Worm (Caenorhabditis elegans) whole organism, L2 larva: ENCODE results near the gene C46H3.2.
A peak's percentile ranks its signal among the peaks of the same experiment; 100 is the strongest.

ENCODE experiments used
- C34F6.9 ChIP-seq: fragments of 150-350 bp; optimal IDR thresholded peaks from 2 replicates; lab custom pipeline; 2014; ENCODE audit warnings: missing biosample characterization, missing genetic modification characterization
- F13H6.1 ChIP-seq: sonication (generic microtip); optimal IDR thresholded peaks from 2 replicates; lab custom pipeline; 2016; ENCODE audit warnings: missing genetic modification characterization, missing compliant biosample characterization
- R02D3.7 ChIP-seq: fragments of 150-350 bp; optimal IDR thresholded peaks from 2 replicates; lab custom pipeline; 2014; ENCODE audit warnings: missing biosample characterization, missing genetic modification characterization
- ZK546.5 ChIP-seq: sonication (generic microtip); optimal IDR thresholded peaks from 2 replicates; lab custom pipeline; 2017; ENCODE audit warnings: missing biosample characterization, missing genetic modification characterization
- alr-1 ChIP-seq: fragments of 150-350 bp; optimal IDR thresholded peaks from 2 replicates; lab custom pipeline; 2014; ENCODE audit warnings: missing biosample characterization, missing genetic modification characterization
- aly-2 ChIP-seq: fragments of 150-350 bp; optimal IDR thresholded peaks from 2 replicates; lab custom pipeline; 2014; ENCODE audit warnings: missing biosample characterization, missing genetic modification characterization
- ama-1 ChIP-seq: fragments of 150-350 bp; optimal IDR thresholded peaks from 2 replicates; lab custom pipeline; 2018; ENCODE audit warnings: inconsistent platforms
- blmp-1 ChIP-seq: sonication (generic microtip); optimal IDR thresholded peaks from 2 replicates; lab custom pipeline; 2017; ENCODE audit warnings: missing genetic modification characterization, mild to moderate bottlenecking, missing compliant biosample characterization, antibody characterized with exemption, moderate library complexity; ENCODE audit not compliant: insufficient read depth
- ceh-16 ChIP-seq: fragments of 150-350 bp; optimal IDR thresholded peaks from 2 replicates; lab custom pipeline; 2014; ENCODE audit warnings: missing biosample characterization, missing genetic modification characterization
- ceh-82 ChIP-seq: fragments of 150-350 bp; optimal IDR thresholded peaks from 2 replicates; lab custom pipeline; 2014; ENCODE audit warnings: missing biosample characterization, missing genetic modification characterization
- crh-2 ChIP-seq: sonication (generic microtip); optimal IDR thresholded peaks from 2 replicates; lab custom pipeline; 2017; ENCODE audit warnings: missing biosample characterization, missing genetic modification characterization
- dmd-4 ChIP-seq: sonication (generic microtip); optimal IDR thresholded peaks from 2 replicates; lab custom pipeline; 2017; ENCODE audit warnings: missing biosample characterization, missing genetic modification characterization
- egl-27 ChIP-seq: sonication (generic microtip); optimal IDR thresholded peaks from 3 replicates; lab custom pipeline; 2017; ENCODE audit warnings: missing biosample characterization, missing genetic modification reagents, missing genetic modification characterization
- elt-1 ChIP-seq: fragments of 150-350 bp; optimal IDR thresholded peaks from 2 replicates; lab custom pipeline; 2014; ENCODE audit warnings: missing biosample characterization, missing genetic modification characterization
- fos-1 ChIP-seq: fragments of 150-350 bp; optimal IDR thresholded peaks from 2 replicates; lab custom pipeline; 2014; ENCODE audit warnings: missing biosample characterization, missing genetic modification characterization
- gmeb-1 ChIP-seq: fragments of 150-350 bp; optimal IDR thresholded peaks from 2 replicates; lab custom pipeline; 2014; ENCODE audit warnings: missing biosample characterization, missing genetic modification characterization
- lin-13 ChIP-seq: fragments of 150-350 bp; optimal IDR thresholded peaks from 2 replicates; lab custom pipeline; 2014; ENCODE audit warnings: missing biosample characterization, missing genetic modification reagents, missing genetic modification characterization
- lsy-2 ChIP-seq, 2 experiments: fragments of 150-350 bp in 1 of 2; sonication (generic microtip) in 1 of 2; optimal IDR thresholded peaks; 2 replicates each; lab custom pipeline; 2014 to 2017; ENCODE audit warnings: missing biosample characterization in 2 of 2, missing genetic modification characterization in 2 of 2
- mab-5 ChIP-seq: fragments of 150-350 bp; optimal IDR thresholded peaks from 2 replicates; lab custom pipeline; 2014; ENCODE audit warnings: missing biosample characterization, missing genetic modification characterization
- mbf-1 ChIP-seq: sonication (generic microtip); optimal IDR thresholded peaks from 2 replicates; lab custom pipeline; 2017; ENCODE audit warnings: missing biosample characterization, missing genetic modification characterization
- mdl-1 ChIP-seq, 2 experiments: fragments of 150-350 bp in 1 of 2; sonication (generic microtip) in 1 of 2; optimal IDR thresholded peaks; 2 replicates each; lab custom pipeline; 2017; ENCODE audit warnings: missing biosample characterization in 2 of 2, missing genetic modification characterization in 2 of 2
- nhr-12 ChIP-seq: fragments of 150-350 bp; optimal IDR thresholded peaks from 2 replicates; lab custom pipeline; 2014; ENCODE audit warnings: missing biosample characterization, missing genetic modification characterization
- nhr-129 ChIP-seq: fragments of 150-350 bp; optimal IDR thresholded peaks from 2 replicates; lab custom pipeline; 2014; ENCODE audit warnings: missing biosample characterization, missing genetic modification characterization
- nhr-21 ChIP-seq: fragments of 150-350 bp; optimal IDR thresholded peaks from 2 replicates; lab custom pipeline; 2014; ENCODE audit warnings: missing biosample characterization, missing genetic modification characterization
- nhr-23 ChIP-seq: fragments of 150-350 bp; optimal IDR thresholded peaks from 2 replicates; lab custom pipeline; 2014; ENCODE audit warnings: missing biosample characterization, missing genetic modification reagents, missing genetic modification characterization
- nhr-237 ChIP-seq: fragments of 150-350 bp; optimal IDR thresholded peaks from 2 replicates; lab custom pipeline; 2014; ENCODE audit warnings: missing biosample characterization, missing genetic modification characterization
- nhr-25 ChIP-seq: fragments of 150-350 bp; sonication (generic microtip); optimal IDR thresholded peaks from 3 replicates; lab custom pipeline; 2014; ENCODE audit warnings: missing biosample characterization, missing genetic modification characterization
- nhr-6 ChIP-seq: fragments of 150-350 bp; optimal IDR thresholded peaks from 2 replicates; lab custom pipeline; 2014; ENCODE audit warnings: missing biosample characterization, missing genetic modification characterization
- nhr-77 ChIP-seq: fragments of 150-350 bp; optimal IDR thresholded peaks from 2 replicates; lab custom pipeline; 2014; ENCODE audit warnings: missing biosample characterization, missing genetic modification characterization
- peb-1 ChIP-seq: fragments of 150-350 bp; optimal IDR thresholded peaks from 2 replicates; lab custom pipeline; 2014; ENCODE audit warnings: missing biosample characterization, missing genetic modification characterization
- skn-1 ChIP-seq: sonication (generic microtip); optimal IDR thresholded peaks from 2 replicates; lab custom pipeline; 2017; ENCODE audit warnings: missing biosample characterization, missing genetic modification characterization
- sma-3 ChIP-seq: sonication (generic microtip); optimal IDR thresholded peaks from 2 replicates; lab custom pipeline; 2016; ENCODE audit warnings: missing genetic modification reagents, missing genetic modification characterization, missing compliant biosample characterization
- snpc-4 ChIP-seq: fragments of 150-350 bp; optimal IDR thresholded peaks from 2 replicates; lab custom pipeline; 2014; ENCODE audit warnings: missing biosample characterization, missing genetic modification characterization
- unc-55 ChIP-seq: fragments of 150-350 bp; sonication (generic microtip); optimal IDR thresholded peaks from 3 replicates; lab custom pipeline; 2014; ENCODE audit warnings: missing biosample characterization, missing genetic modification reagents, missing genetic modification characterization
- zag-1 ChIP-seq: fragments of 150-350 bp; optimal IDR thresholded peaks from 2 replicates; lab custom pipeline; 2014; ENCODE audit warnings: missing biosample characterization, missing genetic modification characterization
- ztf-1 ChIP-seq: fragments of 200-800 bp; sonication (Bioruptor generic); conservative IDR thresholded peaks from 2 replicates; pipeline ENCODE4 v1.3.6; 2022; ENCODE audit warnings: missing genetic modification characterization, missing compliant biosample characterization
- ztf-11 ChIP-seq: sonication (generic microtip); optimal IDR thresholded peaks from 2 replicates; lab custom pipeline; 2017; ENCODE audit warnings: missing biosample characterization, missing genetic modification characterization
- ztf-4 ChIP-seq: fragments of 150-350 bp; optimal IDR thresholded peaks from 2 replicates; lab custom pipeline; 2014; ENCODE audit warnings: missing biosample characterization, missing genetic modification characterization

Gene C46H3.2

DNA sequence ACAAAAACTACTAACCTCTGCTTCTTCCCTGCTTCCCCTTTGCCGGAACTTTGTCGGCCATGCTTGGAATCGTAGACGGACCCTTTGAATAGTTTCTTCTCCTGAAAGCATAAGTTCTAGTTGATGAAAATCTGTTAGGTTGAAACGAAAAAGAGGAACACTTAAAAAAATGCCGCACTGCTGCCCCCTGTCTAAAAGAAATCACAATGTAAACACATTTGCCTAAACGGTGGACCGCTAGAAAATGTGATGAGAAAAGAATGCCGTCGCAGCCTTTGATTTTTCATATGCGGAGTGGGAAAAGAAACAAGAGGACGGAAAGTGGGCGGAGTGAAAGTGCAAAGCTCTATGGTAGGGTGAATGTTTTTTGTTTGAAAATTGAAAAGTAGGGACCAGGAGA, 24.5 kb downstream of the C46H3.2 start, which contains the start of gene T13G4.7:
Gene T13G4.7, minus strand, starts transcription at position 101 of the 400 bp plus-strand sequence.
- TF ChIP-seq ztf-4 (tag; lab: Kevin White, UChicago) = no peak
- no peak for TF ChIP-seq mdl-1 (tag; optimal IDR thresholded peaks at IDR 0.05; lab: Kevin White, UChicago)
- TF ChIP-seq mbf-1 (tag; lab: Kevin White, UChicago) = no peak
- TF ChIP-seq ceh-16 (tag; lab: Kevin White, UChicago) = no peak
- no peak for TF ChIP-seq unc-55
- TF ChIP-seq C34F6.9 (tag; lab: Kevin White, UChicago) = no peak

DNA sequence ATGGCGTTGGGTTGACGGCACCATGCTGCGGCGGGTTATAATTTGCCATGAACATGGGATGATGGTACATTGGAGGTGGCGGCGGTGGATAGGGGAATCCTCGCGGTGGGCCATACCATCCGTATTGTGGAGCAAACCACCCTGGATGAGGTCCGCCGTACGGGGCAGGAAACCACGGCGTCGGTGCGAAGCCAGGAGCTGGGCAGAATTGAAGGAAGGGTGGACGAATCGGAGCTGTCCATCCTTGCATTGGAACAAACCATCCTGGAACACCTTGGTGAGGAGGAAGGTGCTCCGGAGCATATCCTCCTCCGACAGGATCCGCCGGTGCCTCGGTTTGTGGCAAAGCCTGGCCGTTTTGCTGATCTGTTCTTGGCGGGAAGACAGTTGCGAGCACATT, 27.9 kb downstream of the C46H3.2 start:
- no peak for TF ChIP-seq fos-1
- TF ChIP-seq elt-1 (tag; lab: Kevin White, UChicago) = no peak
- no peak for TF ChIP-seq nhr-12 (tag; lab: Kevin White, UChicago)
- TF ChIP-seq skn-1 (tag; lab: Kevin White, UChicago) = no peak
- no peak for TF ChIP-seq ceh-16 (tag; lab: Kevin White, UChicago)
- TF ChIP-seq aly-2 = no peak
- no peak for TF ChIP-seq nhr-129 (tag; lab: Kevin White, UChicago)
- TF ChIP-seq ztf-4 (tag; lab: Kevin White, UChicago) = no peak
- no peak for TF ChIP-seq nhr-23 (tag; lab: Kevin White, UChicago)
- no peak for TF ChIP-seq ztf-1 (GFP tag; lab: Robert Waterston, UW)
- TF ChIP-seq ama-1 (lab: Kevin White, UChicago) = no peak

ce11 chrX:1195178-1195750, 35.3 kb downstream of the C46H3.2 start:
- TF ChIP-seq snpc-4 (tag; lab: Kevin White, UChicago) = peak; percentile 35

- no peak for TF ChIP-seq crh-2 (tag; lab: Kevin White, UChicago)
- no peak for TF ChIP-seq ama-1 (lab: Kevin White, UChicago)
- TF ChIP-seq blmp-1 (tag; lab: Kevin White, UChicago) = no peak
- no peak for TF ChIP-seq egl-27
- TF ChIP-seq unc-55 = no peak
- no peak for TF ChIP-seq nhr-25 (tag; lab: Kevin White, UChicago)
- no peak for TF ChIP-seq nhr-129 (tag; lab: Kevin White, UChicago)
- TF ChIP-seq ztf-11 (tag; lab: Kevin White, UChicago) = no peak
- no peak for TF ChIP-seq ztf-4 (tag; lab: Kevin White, UChicago)
- no peak for TF ChIP-seq dmd-4 (tag; lab: Kevin White, UChicago)
- no peak for TF ChIP-seq nhr-21
- no peak for TF ChIP-seq ZK546.5 (tag; lab: Kevin White, UChicago)
- no peak for TF ChIP-seq alr-1 (tag; lab: Kevin White, UChicago)
- no peak for TF ChIP-seq nhr-12 (tag; lab: Kevin White, UChicago)
- TF ChIP-seq elt-1 (tag; lab: Kevin White, UChicago) = no peak
- no peak for TF ChIP-seq ceh-16 (tag; lab: Kevin White, UChicago)
- TF ChIP-seq C34F6.9 (tag; lab: Kevin White, UChicago) = no peak
- TF ChIP-seq lsy-2 (tag; optimal IDR thresholded peaks at IDR 0.05; lab: Kevin White, UChicago) = no peak
- TF ChIP-seq lin-13 (GFP tag; lab: Kevin White, UChicago) = no peak
- TF ChIP-seq, all 48 proteins: peak for 0
Observed at ce11 chrX:1192848-1193247, 37.7 kb downstream of the C46H3.2 start, which contains the start of gene T13G4.1. Gene T13G4.1 (plus strand): TSS chrX:1193148.

ce11 chrX:1191582-1191981, 39.0 kb downstream of the C46H3.2 start, which contains the start of gene T13G4.4:
Gene T13G4.4 (minus strand): TSS chrX:1191678.
- no peak for TF ChIP-seq blmp-1 (tag; lab: Kevin White, UChicago)
- TF ChIP-seq ceh-82 (tag; lab: Kevin White, UChicago) = no peak
- TF ChIP-seq nhr-6 (tag; lab: Kevin White, UChicago) = no peak
- TF ChIP-seq nhr-25 (tag; lab: Kevin White, UChicago) = peak; percentile 22

ce11 chrX:1185474-1185873, 45.1 kb downstream of the C46H3.2 start:
- TF ChIP-seq mab-5 (tag; lab: Kevin White, UChicago) = no peak
- no peak for TF ChIP-seq nhr-237
- no peak for TF ChIP-seq ama-1 (lab: Kevin White, UChicago)
- TF ChIP-seq F13H6.1 (tag; lab: Kevin White, UChicago) = no peak
- TF ChIP-seq sma-3 (GFP tag; lab: Kevin White, UChicago) = no peak
- TF ChIP-seq skn-1 (tag; lab: Kevin White, UChicago) = no peak
- no peak for TF ChIP-seq ceh-82 (tag; lab: Kevin White, UChicago)
- no peak for TF ChIP-seq elt-1 (tag; lab: Kevin White, UChicago)
- TF ChIP-seq ztf-4 (tag; lab: Kevin White, UChicago) = no peak
- TF ChIP-seq crh-2 (tag; lab: Kevin White, UChicago) = no peak
- no peak for TF ChIP-seq mbf-1 (tag; lab: Kevin White, UChicago)
- no peak for TF ChIP-seq peb-1 (tag; lab: Kevin White, UChicago)
- no peak for TF ChIP-seq gmeb-1
- TF ChIP-seq nhr-6 (tag; lab: Kevin White, UChicago) = no peak
- no peak for TF ChIP-seq lin-13 (GFP tag; lab: Kevin White, UChicago)
- TF ChIP-seq nhr-77 = no peak
- no peak for TF ChIP-seq R02D3.7
- no peak for TF ChIP-seq dmd-4 (tag; lab: Kevin White, UChicago)
- TF ChIP-seq alr-1 (tag; lab: Kevin White, UChicago) = no peak
- no peak for TF ChIP-seq zag-1 (tag; lab: Kevin White, UChicago)
